Worm (Caenorhabditis elegans) whole organism, L4/young adult: ENCODE measurements around the gene aakb-2.

Source experiments
- dao-5 ChIP-seq: sonication (generic microtip); optimal IDR thresholded peaks from 2 replicates; lab custom pipeline; 2016; ENCODE audit warnings: missing genotype, missing genetic modification characterization, moderate library complexity, missing compliant biosample characterization
- him-1 ChIP-seq: sonication (generic microtip); optimal IDR thresholded peaks from 2 replicates; lab custom pipeline; 2016; ENCODE audit warnings: missing genotype, missing genetic modification reagents, missing genetic modification characterization, missing compliant biosample characterization

DNA sequence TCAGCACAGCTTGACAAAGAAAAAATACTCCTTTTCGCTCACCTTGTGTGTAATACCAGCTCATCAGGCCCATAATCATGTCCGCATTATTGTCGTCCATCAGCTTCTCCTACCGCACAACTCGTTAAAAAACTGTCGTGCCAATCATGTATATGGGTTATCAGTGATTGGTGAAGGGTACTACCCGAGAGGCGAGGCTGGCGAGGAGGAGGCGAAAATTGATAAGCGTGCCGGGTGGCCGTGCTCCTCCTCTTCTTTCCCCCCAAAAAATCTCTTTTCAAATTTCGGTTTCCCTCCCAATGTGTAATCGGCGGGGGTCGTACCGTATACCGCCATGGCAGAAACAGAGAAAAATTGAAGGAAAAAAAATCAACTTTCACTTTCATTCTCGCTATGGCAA is 48.8 kb upstream of the aakb-2 start:
- TF ChIP-seq dao-5 (tag; lab: Kevin White, UChicago) = no peak
- no peak for TF ChIP-seq him-1 (tag; lab: Kevin White, UChicago)
